Fruit fly (Drosophila melanogaster) whole organism, embryonic: ENCODE data around the gene DCP2.

Experiments
- Abd-B ChIP-seq: fragments of 200-800 bp; sonication (Bioruptor generic); optimal IDR thresholded peaks from 2 replicates; lab custom pipeline; 2018; ENCODE audit warnings: missing biosample characterization, mild to moderate bottlenecking, missing genetic modification characterization, moderate library complexity
- Ada2b ChIP-seq: fragments of 200-800 bp; sonication (Bioruptor generic); IDR thresholded peaks from 2 replicates; pipeline ENCODE4 v1.3.6; 2022; ENCODE audit warnings: missing biosample characterization, missing genetic modification characterization
- Asciz ChIP-seq: fragments of 200-800 bp; sonication (Bioruptor generic); optimal IDR thresholded peaks from 2 replicates; lab custom pipeline; 2017; ENCODE audit warnings: missing biosample characterization, mild to moderate bottlenecking, missing genetic modification characterization, missing genetic modification reagents
- CG1024 ChIP-seq: fragments of 200-800 bp; sonication (Bioruptor generic); IDR thresholded peaks from 2 replicates; pipeline ENCODE4 v1.3.6; 2022; ENCODE audit warnings: missing biosample characterization, missing genetic modification characterization
- CG12071 ChIP-seq: fragments of 200-800 bp; sonication (Bioruptor generic); optimal IDR thresholded peaks from 3 replicates; lab custom pipeline; 2018; ENCODE audit warnings: missing biosample characterization, mild to moderate bottlenecking, missing genetic modification characterization
- CG15011 ChIP-seq: fragments of 200-800 bp; sonication (Bioruptor generic); optimal IDR thresholded peaks from 3 replicates; lab custom pipeline; 2018; ENCODE audit warnings: missing biosample characterization, mild to moderate bottlenecking, missing genetic modification characterization
- CG1529 ChIP-seq: fragments of 200-800 bp; sonication (Bioruptor generic); optimal IDR thresholded peaks from 3 replicates; lab custom pipeline; 2018; ENCODE audit warnings: missing biosample characterization, missing genetic modification characterization
- CG15514 ChIP-seq: fragments of 200-800 bp; sonication (Bioruptor generic); optimal IDR thresholded peaks from 3 replicates; lab custom pipeline; 2017; ENCODE audit warnings: missing biosample characterization, missing genetic modification characterization, mild to moderate bottlenecking, moderate library complexity, missing genetic modification reagents
- CG1647 ChIP-seq: fragments of 200-800 bp; sonication (Bioruptor generic); optimal IDR thresholded peaks from 3 replicates; lab custom pipeline; 2016; ENCODE audit warnings: missing biosample characterization, missing genetic modification characterization
- CG16779 ChIP-seq: fragments of 200-800 bp; sonication (Bioruptor generic); IDR thresholded peaks from 2 replicates; pipeline ENCODE4 v1.3.6; 2022; ENCODE audit warnings: missing biosample characterization, missing genetic modification characterization
- CG18011 ChIP-seq: fragments of 200-800 bp; sonication (Bioruptor generic); optimal IDR thresholded peaks from 2 replicates; lab custom pipeline; 2017; ENCODE audit warnings: missing biosample characterization, missing genetic modification characterization, mild to moderate bottlenecking, moderate library complexity, missing genotype
- CG18764 ChIP-seq: fragments of 200-800 bp; sonication (Bioruptor generic); optimal IDR thresholded peaks from 3 replicates; lab custom pipeline; 2016; ENCODE audit warnings: missing biosample characterization, missing genetic modification characterization
- CG3407 ChIP-seq: fragments of 200-800 bp; sonication (Bioruptor generic); optimal IDR thresholded peaks from 2 replicates; lab custom pipeline; 2018; ENCODE audit warnings: missing biosample characterization, mild to moderate bottlenecking, missing genetic modification characterization
- CG3838 ChIP-seq: fragments of 200-800 bp; sonication (Bioruptor generic); optimal IDR thresholded peaks from 3 replicates; lab custom pipeline; 2016; ENCODE audit warnings: missing biosample characterization, missing genetic modification characterization
- CG4424 ChIP-seq: fragments of 200-800 bp; sonication (Bioruptor generic); optimal IDR thresholded peaks from 3 replicates; lab custom pipeline; 2016; ENCODE audit warnings: missing biosample characterization, missing genetic modification characterization
- CG7839 ChIP-seq: fragments of 200-800 bp; sonication (Bioruptor generic); optimal IDR thresholded peaks from 3 replicates; lab custom pipeline; 2018; ENCODE audit warnings: missing biosample characterization, mild to moderate bottlenecking, missing genetic modification characterization, moderate library complexity
- CG8944 ChIP-seq: fragments of 200-800 bp; sonication (Bioruptor generic); optimal IDR thresholded peaks from 3 replicates; lab custom pipeline; 2016; ENCODE audit warnings: missing biosample characterization, missing genetic modification characterization
- CG9876 ChIP-seq: fragments of 200-800 bp; sonication (Bioruptor generic); optimal IDR thresholded peaks from 2 replicates; lab custom pipeline; 2016; ENCODE audit warnings: missing biosample characterization, missing genetic modification characterization
- CTCF ChIP-seq: fragments of 200-800 bp; sonication (Bioruptor generic); optimal IDR thresholded peaks from 2 replicates; lab custom pipeline; 2017; ENCODE audit warnings: missing biosample characterization, mild to moderate bottlenecking, missing genetic modification characterization, moderate library complexity
- Dbx ChIP-seq: fragments of 200-800 bp; sonication (Bioruptor generic); IDR thresholded peaks from 3 replicates; pipeline ENCODE4 v1.3.6; 2022; ENCODE audit warnings: missing biosample characterization, missing genetic modification characterization
- Dip3 ChIP-seq: fragments of 200-800 bp; sonication (Bioruptor generic); optimal IDR thresholded peaks from 3 replicates; lab custom pipeline; 2016; ENCODE audit warnings: missing biosample characterization, missing genetic modification characterization
- Doc2 ChIP-seq: fragments of 200-800 bp; sonication (Bioruptor generic); IDR thresholded peaks from 2 replicates; pipeline ENCODE4 v1.3.6; 2022; ENCODE audit warnings: missing biosample characterization, missing genetic modification characterization
- Ets97D ChIP-seq: fragments of 200-800 bp; sonication (Bioruptor generic); optimal IDR thresholded peaks from 3 replicates; lab custom pipeline; 2016; ENCODE audit warnings: missing biosample characterization, missing genetic modification characterization
- Fer2 ChIP-seq: fragments of 200-800 bp; sonication (Bioruptor generic); optimal IDR thresholded peaks from 2 replicates; lab custom pipeline; 2018; ENCODE audit warnings: missing biosample characterization, mild to moderate bottlenecking, missing genetic modification characterization, moderate library complexity
- Fer3 ChIP-seq: fragments of 200-800 bp; sonication (Bioruptor generic); optimal IDR thresholded peaks from 2 replicates; lab custom pipeline; 2018; ENCODE audit warnings: missing biosample characterization, mild to moderate bottlenecking, missing genetic modification characterization, moderate library complexity
- HLH4C ChIP-seq: fragments of 200-800 bp; sonication (Bioruptor generic); IDR thresholded peaks from 3 replicates; pipeline ENCODE4 v1.3.6; 2022; ENCODE audit warnings: missing biosample characterization, missing genetic modification characterization; ENCODE audit not compliant: partially characterized antibody
- MTF-1 ChIP-seq: fragments of 200-800 bp; sonication (Bioruptor generic); optimal IDR thresholded peaks from 2 replicates; lab custom pipeline; 2018; ENCODE audit warnings: missing biosample characterization, mild to moderate bottlenecking, missing genetic modification characterization, borderline replicate concordance
- Meics ChIP-seq: fragments of 200-800 bp; sonication (Bioruptor generic); optimal IDR thresholded peaks from 2 replicates; lab custom pipeline; 2017; ENCODE audit warnings: missing biosample characterization, mild to moderate bottlenecking, missing genetic modification characterization
- Optix ChIP-seq: fragments of 200-800 bp; sonication (Bioruptor generic); IDR thresholded peaks from 3 replicates; pipeline ENCODE4 v1.3.6; 2022; ENCODE audit warnings: missing biosample characterization, missing genetic modification characterization
- Xrp1 ChIP-seq: fragments of 200-800 bp; sonication (Bioruptor generic); IDR thresholded peaks from 2 replicates; pipeline ENCODE4 v1.3.6; 2022; ENCODE audit warnings: missing biosample characterization, missing genetic modification characterization
- ab ChIP-seq: fragments of 200-800 bp; sonication (Bioruptor generic); optimal IDR thresholded peaks from 2 replicates; lab custom pipeline; 2016; ENCODE audit warnings: missing biosample characterization, missing genetic modification characterization
- abd-A ChIP-seq: fragments of 200-800 bp; sonication (Bioruptor generic); optimal IDR thresholded peaks from 3 replicates; lab custom pipeline; 2019; ENCODE audit warnings: missing biosample characterization, mild to moderate bottlenecking, missing genetic modification characterization, moderate library complexity
- cad ChIP-seq: fragments of >200 bp; optimal IDR thresholded peaks from 2 replicates; lab custom pipeline; 2017; ENCODE audit warnings: missing biosample characterization, missing genetic modification characterization
- chm ChIP-seq: fragments of 200-800 bp; sonication (Bioruptor generic); IDR thresholded peaks from 2 replicates; pipeline ENCODE4 v1.3.6; 2022; ENCODE audit warnings: missing biosample characterization, missing genetic modification characterization
- corto ChIP-seq: fragments of 200-800 bp; sonication (Bioruptor generic); optimal IDR thresholded peaks from 2 replicates; lab custom pipeline; 2016; ENCODE audit warnings: missing biosample characterization, mild to moderate bottlenecking, missing genetic modification characterization, moderate library complexity
- dpn ChIP-seq, 2 experiments: fragments of 200-800 bp; sonication (Bioruptor generic); optimal IDR thresholded peaks; 3 replicates each; lab custom pipeline; 2016; ENCODE audit warnings: missing biosample characterization in 2 of 2, missing genetic modification characterization in 2 of 2
- ewg ChIP-seq: fragments of 200-800 bp; sonication (Bioruptor generic); optimal IDR thresholded peaks from 3 replicates; lab custom pipeline; 2017; ENCODE audit warnings: mild to moderate bottlenecking, missing biosample characterization, missing genetic modification reagents, missing genetic modification characterization
- exex ChIP-seq: fragments of 200-800 bp; sonication (Bioruptor generic); optimal IDR thresholded peaks from 4 replicates; lab custom pipeline; 2018; ENCODE audit warnings: missing biosample characterization, mild to moderate bottlenecking, missing genetic modification characterization, moderate library complexity
- hbn ChIP-seq: fragments of 200-800 bp; sonication (Bioruptor generic); IDR thresholded peaks from 2 replicates; pipeline ENCODE4 v1.3.6; 2022; ENCODE audit warnings: missing biosample characterization, missing genetic modification characterization; ENCODE audit not compliant: partially characterized antibody
- her ChIP-seq: fragments of 200-800 bp; sonication (Bioruptor generic); optimal IDR thresholded peaks from 2 replicates; lab custom pipeline; 2016; ENCODE audit warnings: missing biosample characterization, missing genetic modification characterization
- kah ChIP-seq: fragments of 200-800 bp; sonication (Bioruptor generic); optimal IDR thresholded peaks from 2 replicates; lab custom pipeline; 2018; ENCODE audit warnings: missing biosample characterization, mild to moderate bottlenecking, missing genetic modification characterization
- nerfin-1 ChIP-seq: fragments of 200-800 bp; sonication (Bioruptor generic); optimal IDR thresholded peaks from 3 replicates; lab custom pipeline; 2019; ENCODE audit warnings: missing biosample characterization, mild to moderate bottlenecking, missing genetic modification characterization, moderate library complexity
- oc ChIP-seq: fragments of 200-800 bp; sonication (Bioruptor generic); optimal IDR thresholded peaks from 2 replicates; lab custom pipeline; 2018; ENCODE audit warnings: missing biosample characterization, mild to moderate bottlenecking, missing genetic modification characterization, moderate library complexity
- pzg ChIP-seq: fragments of 200-800 bp; sonication (Bioruptor generic); optimal IDR thresholded peaks from 3 replicates; lab custom pipeline; 2018; ENCODE audit warnings: missing biosample characterization, mild to moderate bottlenecking, missing genetic modification characterization, moderate library complexity
- repo ChIP-seq: fragments of 200-800 bp; sonication (Bioruptor generic); optimal IDR thresholded peaks from 2 replicates; lab custom pipeline; 2016; ENCODE audit warnings: missing biosample characterization, missing genetic modification characterization
- sens-2 ChIP-seq: fragments of 200-800 bp; sonication (Bioruptor generic); IDR thresholded peaks from 2 replicates; pipeline ENCODE4 v1.3.6; 2022; ENCODE audit warnings: missing biosample characterization, missing genetic modification characterization
- seq ChIP-seq: fragments of 200-800 bp; sonication (Bioruptor generic); IDR thresholded peaks from 2 replicates; pipeline ENCODE4 v1.3.6; 2022; ENCODE audit warnings: missing biosample characterization, missing genetic modification characterization
- sr ChIP-seq: fragments of 200-800 bp; sonication (Bioruptor generic); IDR thresholded peaks from 3 replicates; pipeline ENCODE4 v1.3.6; 2022; ENCODE audit warnings: missing biosample characterization, missing genetic modification characterization
- trh ChIP-seq: fragments of 200-800 bp; sonication (Bioruptor generic); optimal IDR thresholded peaks from 2 replicates; lab custom pipeline; 2016; ENCODE audit warnings: missing biosample characterization, missing genetic modification characterization
- zf30C ChIP-seq: fragments of 200-800 bp; sonication (Bioruptor generic); optimal IDR thresholded peaks from 3 replicates; lab custom pipeline; 2018; ENCODE audit warnings: missing biosample characterization, mild to moderate bottlenecking, missing genetic modification characterization

Gene DCP2

DNA sequence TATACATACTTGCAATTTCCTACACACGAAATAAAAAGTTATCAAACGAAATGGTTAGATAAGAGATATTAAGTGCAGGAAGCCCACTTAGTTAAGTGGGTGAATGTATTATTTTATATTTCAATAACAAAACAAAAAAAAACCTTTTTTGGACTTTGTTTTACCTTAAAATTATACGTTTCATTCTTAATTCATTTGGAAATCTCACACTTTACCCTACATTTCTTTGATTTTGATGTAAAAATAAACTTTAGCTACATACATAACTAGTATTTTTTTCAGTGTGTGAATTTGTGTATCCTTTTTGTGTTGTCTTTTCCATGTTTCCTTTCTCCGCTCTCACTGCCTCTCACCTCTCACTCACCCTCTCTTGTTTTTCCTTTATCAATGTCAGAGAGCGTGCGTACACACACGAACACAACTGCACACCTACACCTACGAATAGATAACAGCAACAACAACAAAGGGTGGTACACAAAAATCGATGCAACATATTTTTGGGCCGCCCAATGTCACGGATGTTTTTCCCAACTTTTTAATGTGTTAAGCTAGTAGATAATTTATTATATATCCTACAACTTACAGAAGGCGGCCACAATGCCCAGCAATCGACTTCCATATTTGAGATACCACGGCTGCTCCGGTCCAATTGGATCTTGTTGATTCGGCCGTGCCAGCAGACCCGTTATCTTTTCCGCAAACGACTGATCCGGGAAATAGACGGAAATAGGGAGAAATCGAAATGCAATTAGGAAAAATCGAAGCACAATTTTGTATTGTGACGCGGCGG, 10.7 kb downstream of the DCP2 start (continued):
- TF ChIP-seq oc (tag; lab: Kevin White, UChicago) (no peak), CG16779 (GFP tag; lab: Robert Waterston, UW) (no peak), exex (peak; percentile 17), seq (GFP tag; lab: Robert Waterston, UW) (peak; percentile 58; the same call in 1 of the 2 replicates), trh (GFP tag; lab: Kevin White, UChicago) (no peak), Meics (GFP tag; lab: Kevin White, UChicago) (peak; percentile 80), MTF-1 (GFP tag; lab: Kevin White, UChicago) (no peak), Optix (no peak), sens-2 (GFP tag; lab: Robert Waterston, UW) (no peak), CG18764 (GFP tag; lab: Kevin White, UChicago) (peak; percentile 55), CG15011 (GFP tag; lab: Kevin White, UChicago) (peak; percentile 73), CG12071 (GFP tag; lab: Kevin White, UChicago) (no peak), CG9876 (GFP tag; lab: Kevin White, UChicago) (no peak), Dip3 (peak; percentile 21), CG7839 (tag; lab: Kevin White, UChicago) (peak; percentile 84), Xrp1 (GFP tag; lab: Robert Waterston, UW) (peak; percentile 76; the same call in 1 of the 2 replicates), cad (GFP tag; lab: Kevin White, UChicago) (no peak), sr (GFP tag; lab: Robert Waterston, UW) (no peak), CG18011 (no peak), CG3407 (GFP tag; lab: Kevin White, UChicago) (peak; percentile 48), zf30C (GFP tag; lab: Kevin White, UChicago) (peak; percentile 95), CG1647 (GFP tag; lab: Kevin White, UChicago) (no peak), ewg (GFP tag; lab: Kevin White, UChicago) (no peak), kah (GFP tag; lab: Kevin White, UChicago) (peak; percentile 19), dpn (GFP tag; optimal IDR thresholded peaks at IDR 0.05; lab: Kevin White, UChicago) (peak; percentile 50 to 66), chm (GFP tag; lab: Robert Waterston, UW) (peak; percentile 54), hbn (GFP tag; lab: Robert Waterston, UW) (no peak), pzg (no peak), CG1024 (GFP tag; lab: Robert Waterston, UW) (no peak), Doc2 (GFP tag; lab: Robert Waterston, UW) (no peak), Dbx (GFP tag; lab: Robert Waterston, UW) (peak; percentile 82; the same call in 2 of the 3 replicates), Ets97D (no peak), CTCF (GFP tag; lab: Kevin White, UChicago) (peak; percentile 21), CG8944 (GFP tag; lab: Kevin White, UChicago) (peak; percentile 38), CG4424 (peak; percentile 68), Fer2 (no peak), Ada2b (GFP tag; lab: Robert Waterston, UW) (peak; percentile 57), corto (GFP tag; lab: Kevin White, UChicago) (no peak), Asciz (peak; percentile 24), Abd-B (GFP tag; lab: Kevin White, UChicago) (no peak), CG3838 (GFP tag; lab: Kevin White, UChicago) (no peak), her (no peak), CG15514 (no peak), ab (GFP tag; lab: Kevin White, UChicago) (no peak), Fer3 (tag; lab: Kevin White, UChicago) (peak; percentile 61), HLH4C (GFP tag; lab: Robert Waterston, UW) (no peak), nerfin-1 (tag; lab: Kevin White, UChicago) (peak; percentile 67), CG1529 (GFP tag; lab: Kevin White, UChicago) (peak; percentile 12), repo (no peak), abd-A (tag; lab: Kevin White, UChicago) (no peak)
